Worm (Caenorhabditis elegans) whole organism, L2 larva: ENCODE data around the gene tmem-218.

ENCODE experiments used
- C34F6.9 ChIP-seq: fragments of 150-350 bp; optimal IDR thresholded peaks from 2 replicates; lab custom pipeline; 2014; ENCODE audit warnings: missing biosample characterization, missing genetic modification characterization
- F13H6.1 ChIP-seq: sonication (generic microtip); optimal IDR thresholded peaks from 2 replicates; lab custom pipeline; 2016; ENCODE audit warnings: missing genetic modification characterization, missing compliant biosample characterization
- Y55F3AM.14 ChIP-seq: fragments of 200-800 bp; sonication (Bioruptor generic); optimal IDR thresholded peaks from 2 replicates; lab custom pipeline; 2018; ENCODE audit warnings: mild to moderate bottlenecking, missing genetic modification characterization, missing compliant biosample characterization
- ZK546.5 ChIP-seq: sonication (generic microtip); optimal IDR thresholded peaks from 2 replicates; lab custom pipeline; 2017; ENCODE audit warnings: missing biosample characterization, missing genetic modification characterization
- alr-1 ChIP-seq: fragments of 150-350 bp; optimal IDR thresholded peaks from 2 replicates; lab custom pipeline; 2014; ENCODE audit warnings: missing biosample characterization, missing genetic modification characterization
- aly-2 ChIP-seq: fragments of 150-350 bp; optimal IDR thresholded peaks from 2 replicates; lab custom pipeline; 2014; ENCODE audit warnings: missing biosample characterization, missing genetic modification characterization
- ama-1 ChIP-seq: fragments of 150-350 bp; optimal IDR thresholded peaks from 2 replicates; lab custom pipeline; 2018; ENCODE audit warnings: inconsistent platforms
- ceh-16 ChIP-seq: fragments of 150-350 bp; optimal IDR thresholded peaks from 2 replicates; lab custom pipeline; 2014; ENCODE audit warnings: missing biosample characterization, missing genetic modification characterization
- crh-2 ChIP-seq: sonication (generic microtip); optimal IDR thresholded peaks from 2 replicates; lab custom pipeline; 2017; ENCODE audit warnings: missing biosample characterization, missing genetic modification characterization
- dmd-4 ChIP-seq: sonication (generic microtip); optimal IDR thresholded peaks from 2 replicates; lab custom pipeline; 2017; ENCODE audit warnings: missing biosample characterization, missing genetic modification characterization
- elt-3 ChIP-seq: sonication (generic microtip); optimal IDR thresholded peaks from 2 replicates; lab custom pipeline; 2017; ENCODE audit warnings: missing biosample characterization, missing genetic modification characterization
- gmeb-1 ChIP-seq: fragments of 150-350 bp; optimal IDR thresholded peaks from 2 replicates; lab custom pipeline; 2014; ENCODE audit warnings: missing biosample characterization, missing genetic modification characterization
- lin-11 ChIP-seq: fragments of 150-350 bp; sonication (generic microtip); optimal IDR thresholded peaks from 2 replicates; lab custom pipeline; 2014; ENCODE audit warnings: missing biosample characterization, missing genetic modification characterization, inconsistent platforms, mixed read lengths
- lin-13 ChIP-seq: fragments of 150-350 bp; optimal IDR thresholded peaks from 2 replicates; lab custom pipeline; 2014; ENCODE audit warnings: missing biosample characterization, missing genetic modification reagents, missing genetic modification characterization
- mab-5 ChIP-seq: fragments of 150-350 bp; optimal IDR thresholded peaks from 2 replicates; lab custom pipeline; 2014; ENCODE audit warnings: missing biosample characterization, missing genetic modification characterization
- mbf-1 ChIP-seq: sonication (generic microtip); optimal IDR thresholded peaks from 2 replicates; lab custom pipeline; 2017; ENCODE audit warnings: missing biosample characterization, missing genetic modification characterization
- mdl-1 ChIP-seq, 2 experiments: fragments of 150-350 bp in 1 of 2; sonication (generic microtip) in 1 of 2; optimal IDR thresholded peaks; 2 replicates each; lab custom pipeline; 2017; ENCODE audit warnings: missing biosample characterization in 2 of 2, missing genetic modification characterization in 2 of 2
- nhr-10 ChIP-seq: sonication (generic microtip); optimal IDR thresholded peaks from 2 replicates; lab custom pipeline; 2017; ENCODE audit warnings: missing biosample characterization, missing genetic modification characterization
- nhr-11 ChIP-seq: fragments of 150-350 bp; optimal IDR thresholded peaks from 2 replicates; lab custom pipeline; 2014; ENCODE audit warnings: missing biosample characterization, missing genetic modification characterization
- nhr-12 ChIP-seq: fragments of 150-350 bp; optimal IDR thresholded peaks from 2 replicates; lab custom pipeline; 2014; ENCODE audit warnings: missing biosample characterization, missing genetic modification characterization
- nhr-129 ChIP-seq: fragments of 150-350 bp; optimal IDR thresholded peaks from 2 replicates; lab custom pipeline; 2014; ENCODE audit warnings: missing biosample characterization, missing genetic modification characterization
- nhr-21 ChIP-seq: fragments of 150-350 bp; optimal IDR thresholded peaks from 2 replicates; lab custom pipeline; 2014; ENCODE audit warnings: missing biosample characterization, missing genetic modification characterization
- nhr-23 ChIP-seq: fragments of 150-350 bp; optimal IDR thresholded peaks from 2 replicates; lab custom pipeline; 2014; ENCODE audit warnings: missing biosample characterization, missing genetic modification reagents, missing genetic modification characterization
- nhr-237 ChIP-seq: fragments of 150-350 bp; optimal IDR thresholded peaks from 2 replicates; lab custom pipeline; 2014; ENCODE audit warnings: missing biosample characterization, missing genetic modification characterization
- nhr-25 ChIP-seq: fragments of 150-350 bp; sonication (generic microtip); optimal IDR thresholded peaks from 3 replicates; lab custom pipeline; 2014; ENCODE audit warnings: missing biosample characterization, missing genetic modification characterization
- peb-1 ChIP-seq: fragments of 150-350 bp; optimal IDR thresholded peaks from 2 replicates; lab custom pipeline; 2014; ENCODE audit warnings: missing biosample characterization, missing genetic modification characterization
- sem-4 ChIP-seq: fragments of 150-350 bp; optimal IDR thresholded peaks from 2 replicates; lab custom pipeline; 2014; ENCODE audit warnings: missing biosample characterization, missing genetic modification reagents, missing genetic modification characterization
- sma-3 ChIP-seq: sonication (generic microtip); optimal IDR thresholded peaks from 2 replicates; lab custom pipeline; 2016; ENCODE audit warnings: missing genetic modification reagents, missing genetic modification characterization, missing compliant biosample characterization
- sma-9 ChIP-seq, 2 experiments: fragments of 150-350 bp in 1 of 2; sonication (generic microtip) in 1 of 2; optimal IDR thresholded peaks; 2 replicates each; lab custom pipeline; 2014 to 2016; ENCODE audit warnings: missing genetic modification characterization in 2 of 2, mild to moderate bottlenecking in 1 of 2, missing biosample characterization in 1 of 2, missing compliant biosample characterization in 1 of 2, missing genetic modification reagents in 1 of 2, moderate library complexity in 1 of 2
- snpc-4 ChIP-seq: fragments of 150-350 bp; optimal IDR thresholded peaks from 2 replicates; lab custom pipeline; 2014; ENCODE audit warnings: missing biosample characterization, missing genetic modification characterization
- unc-39 ChIP-seq: fragments of 150-350 bp; optimal IDR thresholded peaks from 2 replicates; lab custom pipeline; 2014; ENCODE audit warnings: missing biosample characterization, missing genetic modification characterization
- unc-55 ChIP-seq: fragments of 150-350 bp; sonication (generic microtip); optimal IDR thresholded peaks from 3 replicates; lab custom pipeline; 2014; ENCODE audit warnings: missing biosample characterization, missing genetic modification reagents, missing genetic modification characterization
- unc-62 ChIP-seq: fragments of 150-350 bp; optimal IDR thresholded peaks from 2 replicates; lab custom pipeline; 2014; ENCODE audit warnings: missing biosample characterization, missing genetic modification reagents, missing genetic modification characterization
- zag-1 ChIP-seq: fragments of 150-350 bp; optimal IDR thresholded peaks from 2 replicates; lab custom pipeline; 2014; ENCODE audit warnings: missing biosample characterization, missing genetic modification characterization
- ztf-1 ChIP-seq: fragments of 200-800 bp; sonication (Bioruptor generic); conservative IDR thresholded peaks from 2 replicates; pipeline ENCODE4 v1.3.6; 2022; ENCODE audit warnings: missing genetic modification characterization, missing compliant biosample characterization
- ztf-4 ChIP-seq: fragments of 150-350 bp; optimal IDR thresholded peaks from 2 replicates; lab custom pipeline; 2014; ENCODE audit warnings: missing biosample characterization, missing genetic modification characterization

tmem-218 gene

ce11 chrX:17667288-17667687 lies 17.8 kb downstream of the tmem-218 start:
- no peak for TF ChIP-seq gmeb-1 (tag; lab: Kevin White, UChicago)
- peak; percentile 55 for TF ChIP-seq F13H6.1 (tag; lab: Kevin White, UChicago)
- TF ChIP-seq peb-1 (tag; lab: Kevin White, UChicago), result no peak
- TF ChIP-seq sma-3 (GFP tag; lab: Kevin White, UChicago), result no peak
- no peak for TF ChIP-seq mab-5 (tag; lab: Kevin White, UChicago)
- no peak for TF ChIP-seq elt-3 (tag; lab: Kevin White, UChicago)
- TF ChIP-seq unc-62 (GFP tag; lab: Kevin White, UChicago), result no peak
- TF ChIP-seq sma-9 (GFP tag; optimal IDR thresholded peaks at IDR 0.05; lab: Kevin White, UChicago), result peak; percentile 37
- TF ChIP-seq sma-9 (tag; optimal IDR thresholded peaks at IDR 0.05; lab: Kevin White, UChicago), result no peak
- no peak for TF ChIP-seq dmd-4 (tag; lab: Kevin White, UChicago)
- no peak for TF ChIP-seq ama-1 (lab: Kevin White, UChicago)
- peak; percentile 21 for TF ChIP-seq C34F6.9 (tag; lab: Kevin White, UChicago)
- TF ChIP-seq unc-39 (tag; lab: Kevin White, UChicago), result no peak
- no peak for TF ChIP-seq nhr-23
- TF ChIP-seq mdl-1 (tag; optimal IDR thresholded peaks at IDR 0.05; lab: Kevin White, UChicago), result no peak
- peak; percentile 57 for TF ChIP-seq nhr-129 (tag; lab: Kevin White, UChicago)
- no peak for TF ChIP-seq alr-1 (tag; lab: Kevin White, UChicago)
- TF ChIP-seq nhr-10, result no peak
- no peak for TF ChIP-seq ztf-1 (GFP tag; lab: Robert Waterston, UW)
- TF ChIP-seq, all 48 proteins: peak for 4

DNA sequence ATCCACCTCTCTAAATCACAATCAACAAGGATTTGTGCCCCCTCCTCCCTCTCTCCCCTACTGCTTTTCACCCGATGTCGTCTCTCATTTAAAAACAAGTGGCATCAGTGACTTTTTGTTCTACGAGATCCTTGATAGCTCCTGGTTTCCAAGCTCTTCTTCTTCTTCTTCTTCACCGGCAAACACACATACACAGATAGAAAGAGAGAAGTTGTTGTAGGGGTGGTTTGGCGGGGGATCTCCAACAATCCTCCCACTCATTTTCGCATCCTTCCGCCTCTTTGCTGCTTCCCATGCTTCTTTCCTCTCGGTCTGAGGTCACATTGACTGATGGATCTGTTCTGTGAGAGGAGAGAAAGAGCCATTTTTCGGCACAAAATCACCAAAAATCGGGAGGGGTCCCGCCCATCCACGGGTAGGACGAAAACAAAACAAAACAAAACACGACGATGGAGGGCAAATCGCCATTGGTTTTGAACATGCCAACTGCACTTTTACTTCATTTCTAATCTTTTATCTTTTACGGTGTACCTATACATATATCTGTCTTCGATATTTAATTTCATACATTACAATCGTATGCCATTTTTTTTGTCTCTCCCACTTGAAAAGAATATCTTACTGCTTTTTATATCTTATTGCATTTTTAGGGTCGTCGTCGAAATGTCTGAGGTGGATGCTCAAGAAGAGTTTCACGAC lies 21.0 kb downstream of the tmem-218 start, which contains the start of gene T23E7.2:
TSS of gene T23E7.2 (plus strand) at position 649 of the 699 bp plus-strand sequence.
- TF ChIP-seq sma-9 (GFP tag; optimal IDR thresholded peaks at IDR 0.05; lab: Kevin White, UChicago), result peak; percentile 54
- no peak for TF ChIP-seq sma-9 (tag; optimal IDR thresholded peaks at IDR 0.05; lab: Kevin White, UChicago)
- peak; percentile 48 for TF ChIP-seq nhr-129 (tag; lab: Kevin White, UChicago)
- no peak for TF ChIP-seq ama-1 (lab: Kevin White, UChicago)
- TF ChIP-seq F13H6.1 (tag; lab: Kevin White, UChicago), result peak; percentile 50
- TF ChIP-seq nhr-10, result no peak

DNA sequence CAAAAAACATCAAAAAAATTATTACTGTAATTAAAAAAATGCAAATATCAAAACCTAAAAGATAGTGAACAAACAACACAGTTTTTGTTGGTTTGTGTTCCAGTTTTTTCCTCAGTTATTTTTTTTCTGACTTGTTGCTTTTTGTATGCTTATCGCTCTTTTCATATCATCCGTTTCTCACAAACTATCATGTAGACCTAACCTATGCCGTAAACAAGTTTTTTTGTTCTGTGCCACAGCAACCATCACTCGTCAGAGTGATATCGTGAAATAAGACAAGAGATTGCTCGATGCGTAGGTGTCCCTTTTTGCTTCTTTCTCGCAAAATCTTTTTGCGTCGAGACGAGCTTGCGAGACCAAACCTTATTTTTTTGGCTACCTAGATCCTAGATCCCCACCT lies 22.8 kb downstream of the tmem-218 start:
- TF ChIP-seq unc-39 (tag; lab: Kevin White, UChicago), result no peak
- no peak for TF ChIP-seq nhr-12 (tag; lab: Kevin White, UChicago)
- TF ChIP-seq Y55F3AM.14, result no peak
- TF ChIP-seq aly-2 (tag; lab: Kevin White, UChicago), result no peak
- no peak for TF ChIP-seq ztf-4 (tag; lab: Kevin White, UChicago)
- TF ChIP-seq nhr-11 (tag; lab: Kevin White, UChicago), result no peak
- TF ChIP-seq C34F6.9 (tag; lab: Kevin White, UChicago), result no peak
- no peak for TF ChIP-seq sma-9 (GFP tag; optimal IDR thresholded peaks at IDR 0.05; lab: Kevin White, UChicago)
- TF ChIP-seq sma-9 (tag; optimal IDR thresholded peaks at IDR 0.05; lab: Kevin White, UChicago), result no peak
- TF ChIP-seq unc-62 (GFP tag; lab: Kevin White, UChicago), result no peak
- no peak for TF ChIP-seq crh-2 (tag; lab: Kevin White, UChicago)
- no peak for TF ChIP-seq sem-4
- TF ChIP-seq unc-55, result no peak
- no peak for TF ChIP-seq ztf-1 (GFP tag; lab: Robert Waterston, UW)
- TF ChIP-seq nhr-21 (tag; lab: Kevin White, UChicago), result no peak
- TF ChIP-seq mbf-1, result no peak
- TF ChIP-seq nhr-25 (tag; lab: Kevin White, UChicago), result no peak
- TF ChIP-seq lin-11 (tag; lab: Kevin White, UChicago), result no peak
- TF ChIP-seq ZK546.5 (tag; lab: Kevin White, UChicago), result no peak
- no peak for TF ChIP-seq F13H6.1 (tag; lab: Kevin White, UChicago)
- no peak for TF ChIP-seq lin-13 (GFP tag; lab: Kevin White, UChicago)
- TF ChIP-seq, all 48 proteins: peak for 0

DNA sequence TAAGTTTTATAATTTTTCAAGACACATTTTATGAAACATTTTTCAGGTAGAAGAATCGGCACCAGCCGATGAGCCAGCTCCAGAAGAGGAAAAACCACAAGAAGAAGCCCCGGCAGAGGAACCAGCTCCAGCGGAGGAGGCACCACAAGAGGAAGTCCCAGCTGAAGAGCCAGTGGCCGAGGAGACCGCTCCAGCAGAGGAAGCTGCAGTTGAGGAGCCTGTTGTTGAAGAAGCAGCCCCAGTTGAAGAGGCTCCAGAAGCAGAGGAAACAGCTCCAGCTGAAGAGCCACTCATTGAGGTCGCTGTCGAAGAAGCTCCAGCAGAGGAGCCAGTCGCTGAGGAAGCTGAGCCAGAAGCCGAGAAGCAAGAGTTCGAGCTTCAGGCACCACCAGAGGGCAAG lies 24.8 kb downstream of the tmem-218 start:
- TF ChIP-seq ztf-4 (tag; lab: Kevin White, UChicago) (no peak), snpc-4 (tag; lab: Kevin White, UChicago) (no peak), ceh-16 (no peak), nhr-237 (tag; lab: Kevin White, UChicago) (no peak), elt-3 (tag; lab: Kevin White, UChicago) (no peak), zag-1 (tag; lab: Kevin White, UChicago) (no peak)
